Worm (Caenorhabditis elegans) whole organism, late embryonic: ENCODE measurements around the gene sul-3.

ENCODE experiments used
- C08G9.2 ChIP-seq: sonication (generic microtip); optimal IDR thresholded peaks from 2 replicates; lab custom pipeline; 2016; ENCODE audit warnings: mild to moderate bottlenecking, missing genetic modification characterization, moderate library complexity, missing compliant biosample characterization
- C38D4.7 ChIP-seq: fragments of 200-800 bp; sonication (Bioruptor generic); optimal IDR thresholded peaks from 2 replicates; lab custom pipeline; 2018; ENCODE audit warnings: mild to moderate bottlenecking, missing genetic modification characterization, moderate library complexity, missing compliant biosample characterization
- K02D7.2 ChIP-seq: sonication (generic microtip); optimal IDR thresholded peaks from 2 replicates; lab custom pipeline; 2017; ENCODE audit warnings: mild to moderate bottlenecking, missing genetic modification characterization, missing compliant biosample characterization
- T23F11.4 ChIP-seq: fragments of 200-800 bp; sonication (Bioruptor generic); optimal IDR thresholded peaks from 2 replicates; lab custom pipeline; 2018; ENCODE audit warnings: mild to moderate bottlenecking, missing genetic modification characterization, missing compliant biosample characterization
- Y22D7AL.16 ChIP-seq: sonication (generic microtip); optimal IDR thresholded peaks from 2 replicates; lab custom pipeline; 2016; ENCODE audit warnings: missing genetic modification characterization, missing compliant biosample characterization
- ahr-1 ChIP-seq: sonication (generic microtip); optimal IDR thresholded peaks from 2 replicates; lab custom pipeline; 2016; ENCODE audit warnings: missing genetic modification characterization, missing compliant biosample characterization
- ceh-14 ChIP-seq: sonication (generic microtip); optimal IDR thresholded peaks from 2 replicates; lab custom pipeline; 2016; ENCODE audit warnings: missing genotype, missing genetic modification characterization, missing compliant biosample characterization
- ceh-18 ChIP-seq: sonication (generic microtip); optimal IDR thresholded peaks from 2 replicates; lab custom pipeline; 2016; ENCODE audit warnings: missing genetic modification characterization, missing compliant biosample characterization
- ceh-19 ChIP-seq: fragments of 200-800 bp; sonication (Bioruptor generic); optimal IDR thresholded peaks from 2 replicates; lab custom pipeline; 2018; ENCODE audit warnings: mild to moderate bottlenecking, missing genetic modification characterization, missing compliant biosample characterization
- ceh-2 ChIP-seq: sonication (generic microtip); optimal IDR thresholded peaks from 2 replicates; lab custom pipeline; 2016; ENCODE audit warnings: missing genotype, missing genetic modification characterization, missing compliant biosample characterization
- ceh-22 ChIP-seq: sonication (generic microtip); optimal IDR thresholded peaks from 2 replicates; lab custom pipeline; 2017; ENCODE audit warnings: missing biosample characterization, missing genetic modification characterization
- ceh-30 ChIP-seq: fragments of 150-350 bp; optimal IDR thresholded peaks from 2 replicates; lab custom pipeline; 2014; ENCODE audit warnings: missing biosample characterization, missing genetic modification characterization
- ceh-31 ChIP-seq: sonication (generic microtip); optimal IDR thresholded peaks from 2 replicates; lab custom pipeline; 2016; ENCODE audit warnings: missing genetic modification characterization, missing compliant biosample characterization
- ceh-45 ChIP-seq: fragments of 200-800 bp; sonication (Bioruptor generic); IDR thresholded peaks from 2 replicates; pipeline ENCODE4 v1.3.6; 2022; ENCODE audit warnings: missing genetic modification reagents, missing genetic modification characterization, missing compliant biosample characterization
- ceh-48 ChIP-seq: sonication (generic microtip); optimal IDR thresholded peaks from 2 replicates; lab custom pipeline; 2016; ENCODE audit warnings: missing genetic modification characterization, inconsistent platforms, missing compliant biosample characterization
- ceh-9 ChIP-seq: sonication (generic microtip); optimal IDR thresholded peaks from 2 replicates; lab custom pipeline; 2016; ENCODE audit warnings: mild to moderate bottlenecking, missing genetic modification characterization, inconsistent platforms, missing compliant biosample characterization
- che-1 ChIP-seq: sonication (generic microtip); optimal IDR thresholded peaks from 2 replicates; lab custom pipeline; 2016; ENCODE audit warnings: mild to moderate bottlenecking, missing genetic modification characterization, missing compliant biosample characterization
- dmd-4 ChIP-seq: sonication (generic microtip); optimal IDR thresholded peaks from 2 replicates; lab custom pipeline; 2016; ENCODE audit warnings: borderline replicate concordance, missing genetic modification characterization, missing compliant biosample characterization
- dve-1 ChIP-seq: sonication (generic microtip); optimal IDR thresholded peaks from 2 replicates; lab custom pipeline; 2017; ENCODE audit warnings: antibody characterized with exemption, mild to moderate bottlenecking, missing genetic modification characterization, missing compliant biosample characterization
- elt-2 ChIP-seq: sonication (generic microtip); optimal IDR thresholded peaks from 2 replicates; lab custom pipeline; 2016; ENCODE audit warnings: missing genetic modification reagents, missing genetic modification characterization, missing compliant biosample characterization
- eyg-1 ChIP-seq: sonication (generic microtip); optimal IDR thresholded peaks from 2 replicates; lab custom pipeline; 2016; ENCODE audit warnings: missing genotype, missing genetic modification characterization, missing compliant biosample characterization
- fax-1 ChIP-seq: sonication (generic microtip); optimal IDR thresholded peaks from 2 replicates; lab custom pipeline; 2016; ENCODE audit warnings: missing genotype, missing genetic modification characterization, missing compliant biosample characterization
- fkh-10 ChIP-seq: fragments of 150-350 bp; optimal IDR thresholded peaks from 2 replicates; lab custom pipeline; 2014; ENCODE audit warnings: missing biosample characterization, missing genetic modification reagents, missing genetic modification characterization
- gmeb-2 ChIP-seq: sonication (generic microtip); optimal IDR thresholded peaks from 2 replicates; lab custom pipeline; 2016; ENCODE audit warnings: missing genetic modification characterization, inconsistent platforms, missing compliant biosample characterization
- hlh-15 ChIP-seq: sonication (generic microtip); optimal IDR thresholded peaks from 2 replicates; lab custom pipeline; 2016; ENCODE audit warnings: missing genetic modification characterization, missing compliant biosample characterization
- hlh-30 ChIP-seq: sonication (generic microtip); optimal IDR thresholded peaks from 2 replicates; lab custom pipeline; 2017; ENCODE audit warnings: antibody characterized with exemption, missing genetic modification characterization, missing compliant biosample characterization; ENCODE audit not compliant: insufficient read depth
- hlh-6 ChIP-seq: sonication (generic microtip); optimal IDR thresholded peaks from 2 replicates; lab custom pipeline; 2016; ENCODE audit warnings: missing genotype, missing genetic modification characterization, missing compliant biosample characterization
- hlh-8 ChIP-seq: sonication (generic microtip); optimal IDR thresholded peaks from 2 replicates; lab custom pipeline; 2016; ENCODE audit warnings: missing genotype, missing genetic modification characterization, missing compliant biosample characterization
- lim-6 ChIP-seq: sonication (generic microtip); optimal IDR thresholded peaks from 2 replicates; lab custom pipeline; 2016; ENCODE audit warnings: missing genetic modification characterization, missing compliant biosample characterization
- lin-11 ChIP-seq: fragments of 200-800 bp; sonication (Bioruptor generic); optimal IDR thresholded peaks from 2 replicates; lab custom pipeline; 2018; ENCODE audit warnings: mild to moderate bottlenecking, missing genetic modification characterization, missing compliant biosample characterization
- madf-2 ChIP-seq: sonication (generic microtip); optimal IDR thresholded peaks from 2 replicates; lab custom pipeline; 2017; ENCODE audit warnings: missing genetic modification characterization, missing compliant biosample characterization
- mec-3 ChIP-seq: sonication (generic microtip); optimal IDR thresholded peaks from 2 replicates; lab custom pipeline; 2016; ENCODE audit warnings: borderline replicate concordance, missing genetic modification characterization, missing compliant biosample characterization
- nfya-1 ChIP-seq: sonication (generic microtip); optimal IDR thresholded peaks from 2 replicates; lab custom pipeline; 2017; ENCODE audit warnings: missing genetic modification characterization, mild to moderate bottlenecking, missing compliant biosample characterization, antibody characterized with exemption, moderate library complexity
- pat-9 ChIP-seq: fragments of 200-800 bp; sonication (Bioruptor generic); optimal IDR thresholded peaks from 2 replicates; lab custom pipeline; 2018; ENCODE audit warnings: mild to moderate bottlenecking, missing genetic modification characterization, moderate library complexity, missing compliant biosample characterization
- pha-2 ChIP-seq: sonication (generic microtip); optimal IDR thresholded peaks from 2 replicates; lab custom pipeline; 2017; ENCODE audit warnings: mild to moderate bottlenecking, missing genetic modification characterization, missing compliant biosample characterization
- pha-4 ChIP-seq: fragments of 150-350 bp; optimal IDR thresholded peaks from 2 replicates; lab custom pipeline; 2018; ENCODE audit warnings: missing biosample characterization, missing genetic modification reagents, missing genetic modification characterization
- pqm-1 ChIP-seq: sonication (generic microtip); optimal IDR thresholded peaks from 2 replicates; lab custom pipeline; 2016; ENCODE audit warnings: missing genetic modification characterization, missing compliant biosample characterization
- pros-1 ChIP-seq: fragments of 150-350 bp; optimal IDR thresholded peaks from 2 replicates; lab custom pipeline; 2014; ENCODE audit warnings: missing biosample characterization, missing genetic modification reagents, missing genetic modification characterization
- ref-2 ChIP-seq: sonication (generic microtip); optimal IDR thresholded peaks from 2 replicates; lab custom pipeline; 2016; ENCODE audit warnings: missing genetic modification characterization, missing compliant biosample characterization
- rnt-1 ChIP-seq: sonication (generic microtip); optimal IDR thresholded peaks from 2 replicates; lab custom pipeline; 2016; ENCODE audit warnings: missing genetic modification characterization, missing compliant biosample characterization
- sdc-2 ChIP-seq: sonication (generic microtip); optimal IDR thresholded peaks from 2 replicates; lab custom pipeline; 2016; ENCODE audit warnings: missing genotype, missing genetic modification characterization, missing compliant biosample characterization
- sox-2 ChIP-seq: fragments of 200-800 bp; sonication (Bioruptor generic); IDR thresholded peaks from 2 replicates; pipeline ENCODE4 v1.3.6; 2022; ENCODE audit warnings: missing genetic modification reagents, missing genetic modification characterization, missing compliant biosample characterization
- syd-9 ChIP-seq: sonication (generic microtip); optimal IDR thresholded peaks from 2 replicates; lab custom pipeline; 2016; ENCODE audit warnings: mild to moderate bottlenecking, missing genetic modification characterization, moderate library complexity, missing compliant biosample characterization
- tbx-7 ChIP-seq: sonication (generic microtip); optimal IDR thresholded peaks from 2 replicates; lab custom pipeline; 2016; ENCODE audit warnings: missing genotype, missing genetic modification characterization, missing compliant biosample characterization
- ttx-3 ChIP-seq: sonication (generic microtip); optimal IDR thresholded peaks from 2 replicates; lab custom pipeline; 2016; ENCODE audit warnings: missing genetic modification reagents, missing genetic modification characterization, missing compliant biosample characterization
- unc-42 ChIP-seq: sonication (generic microtip); optimal IDR thresholded peaks from 2 replicates; lab custom pipeline; 2016; ENCODE audit warnings: missing genotype, missing genetic modification characterization, missing compliant biosample characterization

The sul-3 gene

ce11 chrX:7800370-7800769 is 33.6 kb downstream of the sul-3 start:
- no peak for TF ChIP-seq elt-2 (tag; lab: Kevin White, UChicago)
- no peak for TF ChIP-seq C08G9.2 (tag; lab: Kevin White, UChicago)
- no peak for TF ChIP-seq ceh-9 (tag; lab: Kevin White, UChicago)
- TF ChIP-seq pqm-1, result no peak
- no peak for TF ChIP-seq hlh-6 (tag; lab: Kevin White, UChicago)
- TF ChIP-seq sox-2 (GFP tag; lab: Robert Waterston, UW), result no peak
- no peak for TF ChIP-seq hlh-30 (tag; lab: Kevin White, UChicago)
- TF ChIP-seq syd-9, result no peak
- no peak for TF ChIP-seq ttx-3 (tag; lab: Kevin White, UChicago)
- no peak for TF ChIP-seq eyg-1
- TF ChIP-seq unc-42 (tag; lab: Kevin White, UChicago), result no peak
- TF ChIP-seq ceh-22, result no peak
- no peak for TF ChIP-seq dve-1 (tag; lab: Kevin White, UChicago)
- TF ChIP-seq pros-1, result no peak
- TF ChIP-seq pha-2 (tag; lab: Kevin White, UChicago), result no peak
- TF ChIP-seq C38D4.7, result no peak
- TF ChIP-seq rnt-1 (tag; lab: Kevin White, UChicago), result no peak
- no peak for TF ChIP-seq tbx-7 (tag; lab: Kevin White, UChicago)
- TF ChIP-seq pha-4 (tag; lab: Kevin White, UChicago), result no peak

ce11 chrX:7799680-7800079 is 34.3 kb downstream of the sul-3 start, which contains the start of gene gpx-7:
Gene gpx-7, minus strand, starts transcription at chrX:7799780.
- TF ChIP-seq pha-2 (tag; lab: Kevin White, UChicago), result no peak
- TF ChIP-seq ceh-48 (tag; lab: Kevin White, UChicago), result no peak
- TF ChIP-seq madf-2, result no peak
- TF ChIP-seq gmeb-2 (tag; lab: Kevin White, UChicago), result no peak
- no peak for TF ChIP-seq pha-4 (tag; lab: Kevin White, UChicago)
- no peak for TF ChIP-seq hlh-15 (tag; lab: Kevin White, UChicago)
- TF ChIP-seq fkh-10 (GFP tag; lab: Kevin White, UChicago), result no peak
- no peak for TF ChIP-seq mec-3 (tag; lab: Kevin White, UChicago)
- no peak for TF ChIP-seq ttx-3 (tag; lab: Kevin White, UChicago)
- no peak for TF ChIP-seq ceh-30 (tag; lab: Kevin White, UChicago)
- TF ChIP-seq ceh-2, result no peak
- TF ChIP-seq pros-1, result no peak
- TF ChIP-seq lin-11 (tag; lab: Kevin White, UChicago), result no peak
- TF ChIP-seq, all 69 proteins: peak for 0

- TF ChIP-seq ceh-45 (GFP tag; lab: Robert Waterston, UW), result no peak
- no peak for TF ChIP-seq K02D7.2 (tag; lab: Kevin White, UChicago)
- TF ChIP-seq Y22D7AL.16 (tag; lab: Kevin White, UChicago), result no peak
- TF ChIP-seq ttx-3 (tag; lab: Kevin White, UChicago), result no peak
- peak; percentile 49 for TF ChIP-seq elt-2 (tag; lab: Kevin White, UChicago)
- TF ChIP-seq ahr-1 (tag; lab: Kevin White, UChicago), result no peak
- peak; percentile 86 for TF ChIP-seq ceh-31 (tag; lab: Kevin White, UChicago)
- TF ChIP-seq tbx-7 (tag; lab: Kevin White, UChicago), result peak; percentile 66
- TF ChIP-seq T23F11.4 (GFP tag; lab: Kevin White, UChicago), result no peak
- TF ChIP-seq dve-1 (tag; lab: Kevin White, UChicago), result no peak
- TF ChIP-seq gmeb-2 (tag; lab: Kevin White, UChicago), result no peak
- no peak for TF ChIP-seq hlh-15 (tag; lab: Kevin White, UChicago)
- TF ChIP-seq dmd-4 (tag; lab: Kevin White, UChicago), result no peak
- no peak for TF ChIP-seq hlh-6 (tag; lab: Kevin White, UChicago)
- TF ChIP-seq ref-2 (tag; lab: Kevin White, UChicago), result peak; percentile 50
- TF ChIP-seq ceh-30 (tag; lab: Kevin White, UChicago), result no peak
- peak; percentile 88 for TF ChIP-seq C08G9.2 (tag; lab: Kevin White, UChicago)
- no peak for TF ChIP-seq hlh-30 (tag; lab: Kevin White, UChicago)
- no peak for TF ChIP-seq nfya-1
- TF ChIP-seq fax-1, result peak; percentile 16
- peak; percentile 24 for TF ChIP-seq lim-6 (tag; lab: Kevin White, UChicago)
- no peak for TF ChIP-seq ceh-14 (tag; lab: Kevin White, UChicago)
- no peak for TF ChIP-seq pat-9 (tag; lab: Kevin White, UChicago)
- TF ChIP-seq ceh-9 (tag; lab: Kevin White, UChicago), result no peak
- TF ChIP-seq sdc-2 (tag; lab: Kevin White, UChicago), result no peak
- no peak for TF ChIP-seq che-1
- TF ChIP-seq pros-1, result no peak
- peak; percentile 48 for TF ChIP-seq hlh-8
- no peak for TF ChIP-seq ceh-19 (GFP tag; lab: Kevin White, UChicago)
- TF ChIP-seq ceh-18 (tag; lab: Kevin White, UChicago), result no peak
These were observed 35.6 kb downstream of the sul-3 start, which contains the start of gene adm-4 for ce11 chrX:7798248-7799020. Gene adm-4, minus strand, starts transcription at chrX:7798298.
